Worm (Caenorhabditis elegans) whole organism, mixed stage, embryonic: ENCODE measurements around the gene K02E10.6.

Experiments used
- bed-3 ChIP-seq: fragments of 200-800 bp; sonication (Bioruptor generic); optimal IDR thresholded peaks from 3 replicates; lab custom pipeline; 2018; ENCODE audit warnings: mild to moderate bottlenecking, missing genetic modification characterization, moderate library complexity, missing compliant biosample characterization
- blmp-1 ChIP-seq: fragments of 150-350 bp; optimal IDR thresholded peaks from 2 replicates; lab custom pipeline; 2014; ENCODE audit warnings: missing biosample characterization, missing genetic modification characterization
- ceh-43 ChIP-seq: fragments of 200-800 bp; sonication (Bioruptor generic); optimal IDR thresholded peaks from 2 replicates; lab custom pipeline; 2018; ENCODE audit warnings: mild to moderate bottlenecking, missing genetic modification characterization, moderate library complexity, missing compliant biosample characterization
- ceh-83 ChIP-seq: fragments of 200-800 bp; sonication (Bioruptor generic); optimal IDR thresholded peaks from 2 replicates; lab custom pipeline; 2018; ENCODE audit warnings: mild to moderate bottlenecking, missing genetic modification characterization, missing compliant biosample characterization
- ces-1 ChIP-seq: fragments of 150-350 bp; optimal IDR thresholded peaks from 2 replicates; lab custom pipeline; 2014; ENCODE audit warnings: missing biosample characterization, missing genetic modification reagents, missing genetic modification characterization
- cnd-1 ChIP-seq: fragments of 200-800 bp; sonication (Bioruptor generic); optimal IDR thresholded peaks from 2 replicates; lab custom pipeline; 2018; ENCODE audit warnings: mild to moderate bottlenecking, missing genetic modification characterization, missing compliant biosample characterization
- drap-1 ChIP-seq: fragments of 200-800 bp; sonication (Bioruptor generic); optimal IDR thresholded peaks from 3 replicates; lab custom pipeline; 2018; ENCODE audit warnings: mild to moderate bottlenecking, missing genetic modification characterization, missing compliant biosample characterization
- elt-1 ChIP-seq: sonication (generic microtip); optimal IDR thresholded peaks from 2 replicates; lab custom pipeline; 2017; ENCODE audit warnings: missing genetic modification characterization, mild to moderate bottlenecking, missing compliant biosample characterization, antibody characterized with exemption, moderate library complexity, borderline replicate concordance; ENCODE audit not compliant: insufficient read depth
- elt-3 ChIP-seq: fragments of 150-350 bp; optimal IDR thresholded peaks from 2 replicates; lab custom pipeline; 2014; ENCODE audit warnings: missing biosample characterization, missing genetic modification characterization
- flh-1 ChIP-seq: fragments of 200-800 bp; sonication (Bioruptor generic); optimal IDR thresholded peaks from 2 replicates; lab custom pipeline; 2018; ENCODE audit warnings: mild to moderate bottlenecking, missing genetic modification characterization, moderate library complexity, missing compliant biosample characterization
- ham-2 ChIP-seq: fragments of 200-800 bp; sonication (Bioruptor generic); optimal IDR thresholded peaks from 2 replicates; lab custom pipeline; 2018; ENCODE audit warnings: mild to moderate bottlenecking, missing genetic modification characterization, missing compliant biosample characterization
- hlh-1 ChIP-seq: fragments of 150-350 bp; optimal IDR thresholded peaks from 2 replicates; lab custom pipeline; 2014; ENCODE audit warnings: missing biosample characterization, missing genetic modification reagents, missing genetic modification characterization
- lin-32 ChIP-seq: fragments of 200-800 bp; sonication (Bioruptor generic); optimal IDR thresholded peaks from 2 replicates; lab custom pipeline; 2018; ENCODE audit warnings: mild to moderate bottlenecking, missing genetic modification characterization, missing compliant biosample characterization
- lsy-2 ChIP-seq: fragments of 150-350 bp; optimal IDR thresholded peaks from 2 replicates; lab custom pipeline; 2014; ENCODE audit warnings: missing biosample characterization, missing genetic modification characterization
- mep-1 ChIP-seq: fragments of 150-350 bp; optimal IDR thresholded peaks from 2 replicates; lab custom pipeline; 2017; ENCODE audit warnings: missing biosample characterization, missing genetic modification reagents, missing genetic modification characterization, inconsistent platforms
- mls-2 ChIP-seq: sonication (generic microtip); optimal IDR thresholded peaks from 2 replicates; lab custom pipeline; 2016; ENCODE audit warnings: mild to moderate bottlenecking, missing genetic modification characterization, moderate library complexity, missing compliant biosample characterization
- nhr-12 ChIP-seq: fragments of 150-350 bp; optimal IDR thresholded peaks from 2 replicates; lab custom pipeline; 2014; ENCODE audit warnings: missing biosample characterization, missing genetic modification characterization
- nhr-237 ChIP-seq: fragments of 150-350 bp; optimal IDR thresholded peaks from 2 replicates; lab custom pipeline; 2014; ENCODE audit warnings: missing biosample characterization, missing genetic modification characterization
- nhr-28 ChIP-seq: fragments of 150-350 bp; optimal IDR thresholded peaks from 2 replicates; lab custom pipeline; 2014; ENCODE audit warnings: missing biosample characterization, missing genetic modification characterization
- nhr-76 ChIP-seq: sonication (generic microtip); optimal IDR thresholded peaks from 2 replicates; lab custom pipeline; 2017; ENCODE audit warnings: missing biosample characterization, missing genetic modification characterization
- pha-4 ChIP-seq: fragments of 150-350 bp; optimal IDR thresholded peaks from 2 replicates; lab custom pipeline; 2018; ENCODE audit warnings: missing biosample characterization, missing genetic modification reagents, missing genetic modification characterization
- snpc-4 ChIP-seq: fragments of 150-350 bp; optimal IDR thresholded peaks from 2 replicates; lab custom pipeline; 2014; ENCODE audit warnings: missing biosample characterization, missing genetic modification characterization
- tbx-8 ChIP-seq: fragments of 200-800 bp; sonication (Bioruptor generic); optimal IDR thresholded peaks from 2 replicates; lab custom pipeline; 2018; ENCODE audit warnings: mild to moderate bottlenecking, missing genetic modification characterization, moderate library complexity, missing compliant biosample characterization
- unc-120 ChIP-seq: sonication (generic microtip); optimal IDR thresholded peaks from 2 replicates; lab custom pipeline; 2017; ENCODE audit warnings: missing genetic modification characterization, missing compliant biosample characterization; ENCODE audit not compliant: poor library complexity, severe bottlenecking
- unc-39 ChIP-seq: fragments of 150-350 bp; optimal IDR thresholded peaks from 2 replicates; lab custom pipeline; 2014; ENCODE audit warnings: missing biosample characterization, missing genetic modification characterization
- unc-62 ChIP-seq: fragments of 150-350 bp; optimal IDR thresholded peaks from 2 replicates; lab custom pipeline; 2014; ENCODE audit warnings: missing biosample characterization, missing genetic modification reagents, missing genetic modification characterization
- zip-8 ChIP-seq: fragments of 150-350 bp; optimal IDR thresholded peaks from 2 replicates; lab custom pipeline; 2014; ENCODE audit warnings: missing biosample characterization, missing genetic modification characterization
- ztf-11 ChIP-seq: fragments of 150-350 bp; optimal IDR thresholded peaks from 2 replicates; lab custom pipeline; 2014; ENCODE audit warnings: missing biosample characterization, missing genetic modification characterization

K02E10.6 gene

DNA sequence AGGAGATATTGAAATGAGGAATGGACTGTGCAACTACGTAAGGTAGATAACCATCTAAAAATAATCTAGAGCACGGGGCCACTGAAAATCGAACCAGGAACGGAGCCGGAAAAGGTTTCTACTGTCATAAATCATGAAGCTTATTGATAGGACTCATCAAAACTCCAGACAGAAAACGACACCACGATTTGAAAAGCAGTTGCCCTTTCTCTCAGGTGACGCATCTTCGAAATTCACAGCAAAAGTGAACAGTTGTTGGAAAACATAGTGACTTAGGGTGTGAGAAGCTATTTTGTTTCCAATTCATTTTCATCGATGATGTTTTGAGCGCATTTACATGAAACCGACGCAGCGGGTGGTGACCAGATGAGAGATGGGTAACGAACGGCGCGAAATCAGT is 30.3 kb downstream of the K02E10.6 start:
- TF ChIP-seq unc-62 (GFP tag; lab: Kevin White, UChicago) (peak; percentile 54), hlh-1 (tag; lab: Kevin White, UChicago) (peak; percentile 98), unc-120 (tag; lab: Kevin White, UChicago) (peak; percentile 11), lin-32 (no peak)

DNA sequence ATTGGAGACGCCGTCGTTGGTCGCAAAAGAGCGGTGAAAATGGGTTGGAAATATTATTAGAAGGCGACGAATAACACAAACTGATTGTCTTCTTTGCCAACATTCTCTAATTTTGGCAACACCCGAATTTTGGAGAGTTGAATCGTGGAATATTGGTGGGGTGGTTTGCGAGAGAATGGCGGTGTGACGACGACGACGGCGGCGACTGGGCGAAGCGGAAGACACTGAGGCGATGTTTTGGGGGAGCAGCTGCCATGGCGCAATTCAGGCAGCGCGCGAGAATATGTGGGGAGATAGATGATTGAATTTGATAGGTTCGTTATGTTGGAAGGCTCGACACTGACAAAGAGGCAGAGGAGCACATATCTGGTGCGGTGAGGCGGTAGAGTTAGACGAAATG is 31.6 kb downstream of the K02E10.6 start:
- TF ChIP-seq nhr-76 (tag; lab: Kevin White, UChicago): no peak
- TF ChIP-seq ces-1 (GFP tag; lab: Kevin White, UChicago): peak; percentile 42
- TF ChIP-seq, all 35 proteins: peak for 1

DNA sequence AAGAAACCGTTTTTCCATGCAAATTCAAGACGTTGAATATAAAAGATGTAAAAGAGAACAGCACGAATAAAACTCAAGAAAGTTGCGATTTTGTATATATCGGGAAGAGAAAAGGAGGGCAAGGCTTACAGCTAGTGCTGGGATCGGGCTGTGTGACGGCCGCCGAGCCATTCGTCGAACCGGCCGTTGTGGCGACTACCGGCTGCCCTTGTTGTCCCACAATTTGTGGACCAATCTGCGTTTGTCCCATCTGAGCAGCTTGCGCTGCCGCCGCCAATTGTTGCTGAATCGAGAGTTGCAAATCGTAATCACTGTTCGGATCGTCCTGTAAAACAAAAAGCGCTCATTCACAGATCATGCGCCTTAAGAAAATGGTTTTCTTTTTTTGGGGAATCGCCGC is 35.4 kb downstream of the K02E10.6 start:
- TF ChIP-seq zip-8 (tag; lab: Kevin White, UChicago): no peak
- TF ChIP-seq unc-39 (tag; lab: Kevin White, UChicago): no peak
- no peak for TF ChIP-seq ceh-43 (GFP tag; lab: Kevin White, UChicago)
- TF ChIP-seq nhr-76 (tag; lab: Kevin White, UChicago): no peak

DNA sequence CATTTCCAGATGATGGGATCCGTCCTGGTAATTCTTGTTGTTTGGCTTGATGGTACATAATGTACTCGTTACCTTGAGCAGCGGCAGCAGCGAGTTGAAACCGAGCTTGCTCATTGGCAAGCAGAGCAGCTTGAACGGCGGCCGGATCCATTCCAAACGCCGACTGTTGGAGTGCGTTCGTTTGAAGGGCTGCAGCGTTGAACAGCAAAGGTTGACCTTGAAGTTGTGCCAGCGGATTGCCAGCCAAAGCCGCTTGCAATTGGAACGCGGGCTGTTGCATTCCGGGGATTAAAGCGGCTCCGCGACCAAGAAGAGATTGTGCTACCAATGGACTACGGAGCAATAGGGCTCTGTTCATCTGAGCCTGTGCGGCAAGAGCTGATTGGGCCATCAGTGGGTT is 36.4 kb downstream of the K02E10.6 start:
- no peak for TF ChIP-seq lsy-2 (tag; lab: Kevin White, UChicago)
- TF ChIP-seq cnd-1: no peak
- TF ChIP-seq tbx-8 (GFP tag; lab: Kevin White, UChicago): no peak
- TF ChIP-seq ham-2 (GFP tag; lab: Kevin White, UChicago): no peak
- no peak for TF ChIP-seq mls-2 (tag; lab: Kevin White, UChicago)
- no peak for TF ChIP-seq blmp-1
- TF ChIP-seq unc-39 (tag; lab: Kevin White, UChicago): no peak
- no peak for TF ChIP-seq nhr-12 (tag; lab: Kevin White, UChicago)
- no peak for TF ChIP-seq drap-1 (GFP tag; lab: Kevin White, UChicago)
- TF ChIP-seq elt-3 (tag; lab: Kevin White, UChicago): no peak
- no peak for TF ChIP-seq ceh-43 (GFP tag; lab: Kevin White, UChicago)
- no peak for TF ChIP-seq ztf-11 (tag; lab: Kevin White, UChicago)
- no peak for TF ChIP-seq pha-4
- TF ChIP-seq bed-3 (GFP tag; lab: Kevin White, UChicago): no peak
- TF ChIP-seq ceh-83: no peak
- no peak for TF ChIP-seq nhr-28 (tag; lab: Kevin White, UChicago)
- TF ChIP-seq nhr-237 (tag; lab: Kevin White, UChicago): no peak

DNA sequence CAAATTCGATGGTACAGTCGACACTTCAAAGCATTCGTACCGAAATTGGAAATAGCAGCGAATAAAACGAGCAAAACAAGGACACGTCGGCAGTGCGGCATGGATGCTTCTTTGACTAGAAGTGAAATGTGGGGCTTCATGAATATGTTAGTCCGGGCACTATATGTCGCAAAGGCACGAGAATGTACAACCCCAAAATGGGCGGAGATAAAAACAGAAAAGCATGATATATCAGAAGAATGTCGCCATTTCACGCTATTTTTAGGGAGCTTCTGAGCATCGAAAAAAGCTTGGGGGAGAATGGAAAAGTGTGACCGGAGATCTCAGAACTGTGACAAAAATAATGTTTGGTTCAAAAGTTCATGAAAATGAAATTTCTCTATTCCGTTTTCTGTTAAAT is 39.3 kb downstream of the K02E10.6 start, which contains the start of gene T07D1.3:
TSS of gene T07D1.3 (minus strand) at position 101 of the 400 bp plus-strand sequence.
- TF ChIP-seq blmp-1: no peak
- TF ChIP-seq flh-1 (GFP tag; lab: Kevin White, UChicago): no peak
- TF ChIP-seq snpc-4: no peak
- no peak for TF ChIP-seq mep-1
- TF ChIP-seq elt-1 (tag; lab: Kevin White, UChicago): no peak
- TF ChIP-seq pha-4: no peak
- no peak for TF ChIP-seq lin-32
- TF ChIP-seq, all 35 proteins: peak for 0

DNA sequence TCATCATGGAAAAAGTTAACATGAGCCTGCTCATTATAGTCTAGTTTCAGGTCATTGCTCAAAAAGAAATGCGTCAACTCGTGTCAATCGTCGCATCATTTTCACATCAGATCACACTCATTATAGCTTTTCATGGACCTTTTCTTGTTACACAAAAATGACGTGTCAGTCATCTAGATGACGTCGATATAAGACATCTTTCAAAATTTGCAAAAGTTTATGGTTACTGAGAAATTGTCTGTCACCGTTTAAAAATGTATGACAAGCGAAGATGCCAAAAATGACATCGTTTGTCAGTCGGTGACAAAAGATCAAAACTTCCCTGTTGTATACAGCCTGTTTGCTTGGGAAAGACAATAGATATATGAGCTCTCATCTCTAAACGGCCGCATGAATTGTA is 41.4 kb downstream of the K02E10.6 start:
- TF ChIP-seq unc-39 (tag; lab: Kevin White, UChicago): no peak
- no peak for TF ChIP-seq snpc-4
- TF ChIP-seq ceh-43 (GFP tag; lab: Kevin White, UChicago): no peak
- TF ChIP-seq flh-1 (GFP tag; lab: Kevin White, UChicago): no peak
- no peak for TF ChIP-seq zip-8 (tag; lab: Kevin White, UChicago)
- TF ChIP-seq mls-2 (tag; lab: Kevin White, UChicago): no peak
- TF ChIP-seq, all 35 proteins: peak for 0

DNA sequence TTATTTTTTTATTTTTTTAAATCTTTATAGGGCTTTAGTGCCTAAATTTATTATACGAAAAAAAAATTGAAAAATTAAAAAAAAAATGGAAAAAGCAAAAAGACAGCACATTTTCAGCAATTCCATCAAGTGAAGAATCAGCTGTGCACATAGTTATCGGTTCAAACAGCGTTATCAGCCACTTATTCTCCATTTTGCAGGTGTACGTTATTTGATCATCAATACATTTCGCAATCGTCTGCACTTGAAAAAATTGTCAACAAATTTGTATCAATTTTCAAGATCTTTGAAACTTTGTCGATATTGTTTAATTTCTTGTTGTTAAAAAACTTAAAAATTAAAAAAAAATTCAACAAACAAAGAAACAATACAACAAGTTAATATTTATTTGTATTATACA is 42.8 kb downstream of the K02E10.6 start:
- TF ChIP-seq snpc-4 (no peak), ces-1 (GFP tag; lab: Kevin White, UChicago) (no peak), nhr-237 (tag; lab: Kevin White, UChicago) (no peak), zip-8 (tag; lab: Kevin White, UChicago) (no peak), unc-62 (GFP tag; lab: Kevin White, UChicago) (no peak), lin-32 (no peak), ceh-43 (GFP tag; lab: Kevin White, UChicago) (no peak)
